Worm (Caenorhabditis elegans): ENCODE data around the gene mxl-1.
A peak's percentile ranks its signal among the peaks of the same experiment; 100 is the strongest.

The mxl-1 gene

DNA sequence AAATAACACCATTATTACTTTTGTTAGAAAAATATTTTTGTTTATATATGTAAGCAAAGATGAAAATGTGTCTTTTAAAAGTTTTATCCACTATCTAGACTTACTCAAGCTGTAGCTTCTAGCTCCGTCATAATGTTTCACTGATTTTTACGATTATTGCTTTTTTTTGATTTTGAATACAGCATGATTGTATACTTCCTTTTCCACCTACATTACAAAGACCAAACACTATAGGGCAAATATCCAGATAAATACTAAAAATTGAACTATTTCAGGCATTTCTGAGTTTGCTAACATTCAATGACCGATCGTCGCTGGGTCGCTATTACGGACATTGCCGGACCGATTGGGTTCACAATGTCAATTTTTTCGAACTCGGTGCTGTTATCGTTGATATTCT is 22.0 kb downstream of the mxl-1 start, which contains the start of gene str-116:
TSS of gene str-116 (plus strand) at position 301 of the 400 bp plus-strand sequence.
- no peak for TF ChIP-seq elt-2 (tag; optimal IDR thresholded peaks at IDR 0.05)
- no peak for TF ChIP-seq ceh-2 (tag; optimal IDR thresholded peaks at IDR 0.05)
- TF ChIP-seq K09A11.1 (tag; optimal IDR thresholded peaks at IDR 0.05; ENCODE audit: insufficient read depth) = no peak
- TF ChIP-seq Y22D7AL.16 (tag; optimal IDR thresholded peaks at IDR 0.05) = no peak
- TF ChIP-seq fkh-6 (tag; optimal IDR thresholded peaks at IDR 0.05) = no peak
- no peak for TF ChIP-seq hlh-6 (tag; optimal IDR thresholded peaks at IDR 0.05)
- TF ChIP-seq unc-86 (tag; optimal IDR thresholded peaks at IDR 0.05) = no peak
- no peak for TF ChIP-seq madf-2 (tag; optimal IDR thresholded peaks at IDR 0.05)
- no peak for TF ChIP-seq tbx-7 (tag; optimal IDR thresholded peaks at IDR 0.05)
- no peak for TF ChIP-seq F13H6.1 (tag; optimal IDR thresholded peaks at IDR 0.05)
- TF ChIP-seq nfya-1 (tag; optimal IDR thresholded peaks at IDR 0.05) = no peak
- no peak for TF ChIP-seq che-1 (tag; optimal IDR thresholded peaks at IDR 0.05)
- no peak for TF ChIP-seq npax-4 (tag; optimal IDR thresholded peaks at IDR 0.05)
- TF ChIP-seq pag-3 (tag; optimal IDR thresholded peaks at IDR 0.05; ENCODE audit: borderline replicate concordance) = no peak

DNA sequence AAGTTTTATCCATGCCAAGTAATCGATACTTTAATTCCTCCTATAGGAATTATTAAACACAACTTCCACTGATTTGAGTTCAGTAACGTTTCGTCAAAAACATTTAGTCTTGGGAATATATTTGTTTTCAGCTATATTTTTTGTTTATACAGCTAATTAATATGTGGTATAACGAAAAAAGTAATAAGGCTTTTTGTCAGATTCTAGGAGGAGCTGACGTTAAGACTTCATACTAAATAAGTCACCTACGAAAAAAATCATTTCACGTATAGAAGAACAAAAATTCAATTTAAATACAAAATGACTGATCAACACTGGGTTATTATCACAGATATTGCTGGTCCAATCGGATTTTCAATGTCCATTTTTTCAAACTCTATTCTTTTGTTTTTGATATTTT is 24.2 kb downstream of the mxl-1 start, which contains the start of gene str-115:
TSS of gene str-115 (plus strand) at position 301 of the 400 bp plus-strand sequence.
- TF ChIP-seq sox-2 (GFP tag; IDR thresholded peaks at IDR 0.05) (no peak), hlh-8 (tag; optimal IDR thresholded peaks at IDR 0.05) (no peak), C38D4.7 (GFP tag; optimal IDR thresholded peaks at IDR 0.05) (no peak), ceh-14 (tag; optimal IDR thresholded peaks at IDR 0.05) (no peak), K09A11.1 (tag; optimal IDR thresholded peaks at IDR 0.05; ENCODE audit: insufficient read depth) (no peak), dmd-4 (tag; optimal IDR thresholded peaks at IDR 0.05; ENCODE audit: borderline replicate concordance) (no peak), fax-1 (tag; optimal IDR thresholded peaks at IDR 0.05) (no peak), F13H6.1 (tag; optimal IDR thresholded peaks at IDR 0.05) (no peak), nfya-1 (tag; optimal IDR thresholded peaks at IDR 0.05) (no peak), unc-42 (tag; optimal IDR thresholded peaks at IDR 0.05) (no peak), T23F11.4 (GFP tag; optimal IDR thresholded peaks at IDR 0.05) (no peak), pat-9 (tag; optimal IDR thresholded peaks at IDR 0.05) (no peak), ahr-1 (tag; optimal IDR thresholded peaks at IDR 0.05) (no peak), ets-4 (tag; optimal IDR thresholded peaks at IDR 0.05) (no peak)

DNA sequence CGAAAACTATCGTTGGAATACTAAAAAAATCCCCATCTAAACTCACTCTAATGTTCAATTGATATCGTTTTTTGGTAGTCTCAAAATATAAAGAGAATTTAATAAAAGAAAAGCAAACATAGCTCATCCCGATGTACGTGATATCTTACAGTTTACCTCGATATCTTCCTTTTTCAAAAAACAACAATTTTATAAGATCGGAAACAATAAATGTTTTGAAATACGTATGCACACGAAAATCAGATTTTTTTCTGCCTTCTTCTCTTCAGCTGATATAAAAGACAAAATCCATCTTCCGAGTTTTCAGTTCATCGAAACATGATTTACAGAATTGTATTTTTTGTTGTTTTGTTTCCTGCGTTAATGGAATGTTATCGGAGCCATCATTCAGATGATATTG is 26.4 kb downstream of the mxl-1 start, which contains the start of gene clec-222:
TSS of gene clec-222 (plus strand) at position 301 of the 400 bp plus-strand sequence.
- TF ChIP-seq pqm-1 (tag; optimal IDR thresholded peaks at IDR 0.05) = no peak
- TF ChIP-seq T23F11.4 (GFP tag; optimal IDR thresholded peaks at IDR 0.05) = no peak
- no peak for TF ChIP-seq ztf-16 (tag; optimal IDR thresholded peaks at IDR 0.05)
- no peak for TF ChIP-seq unc-42 (tag; optimal IDR thresholded peaks at IDR 0.05)

DNA sequence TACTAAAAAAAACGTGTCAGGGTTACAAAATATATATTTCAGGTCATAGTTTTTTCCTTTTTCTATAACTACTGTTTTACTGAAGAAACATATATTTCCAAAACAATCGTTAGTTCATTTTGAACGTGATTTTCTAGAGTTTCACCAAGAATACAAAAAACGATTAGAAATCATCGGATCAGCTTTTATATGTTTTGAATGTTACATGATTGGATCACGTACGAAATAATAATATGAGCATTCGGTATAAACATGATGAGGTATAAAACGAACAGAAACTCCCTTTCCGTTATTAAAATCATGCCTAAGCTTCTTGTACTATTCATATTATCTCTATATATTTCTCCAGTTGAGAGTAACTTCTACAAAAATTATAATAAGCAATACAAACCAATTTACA is 28.2 kb downstream of the mxl-1 start, which contains the start of gene clec-223:
TSS of gene clec-223 (plus strand) at position 301 of the 400 bp plus-strand sequence.
- no peak for TF ChIP-seq nfya-1 (tag; optimal IDR thresholded peaks at IDR 0.05)
- no peak for TF ChIP-seq ceh-48 (tag; optimal IDR thresholded peaks at IDR 0.05)
- TF ChIP-seq unc-86 (tag; optimal IDR thresholded peaks at IDR 0.05) = no peak
- no peak for TF ChIP-seq pha-2 (tag; optimal IDR thresholded peaks at IDR 0.05)
- no peak for TF ChIP-seq npax-4 (tag; optimal IDR thresholded peaks at IDR 0.05)
- TF ChIP-seq unc-55 (GFP tag; optimal IDR thresholded peaks at IDR 0.05) = no peak
- TF ChIP-seq C38D4.7 (GFP tag; optimal IDR thresholded peaks at IDR 0.05) = no peak
- TF ChIP-seq fax-1 (tag; optimal IDR thresholded peaks at IDR 0.05) = no peak
- no peak for TF ChIP-seq elt-4 (tag; optimal IDR thresholded peaks at IDR 0.05)
- no peak for TF ChIP-seq unc-3 (GFP tag; conservative IDR thresholded peaks at IDR 0.05)
- TF ChIP-seq unc-3 (tag; optimal IDR thresholded peaks at IDR 0.05) = no peak
- no peak for TF ChIP-seq ceh-45 (GFP tag; IDR thresholded peaks at IDR 0.05)
- TF ChIP-seq hlh-8 (tag; optimal IDR thresholded peaks at IDR 0.05) = no peak

ce11 chrV:11279564-11279963 is 34.9 kb downstream of the mxl-1 start:
- no peak for TF ChIP-seq pag-3 (tag; optimal IDR thresholded peaks at IDR 0.05; ENCODE audit: borderline replicate concordance)
- TF ChIP-seq ceh-48 (tag; optimal IDR thresholded peaks at IDR 0.05) = peak; percentile 13

Measured in whole organism, late embryonic.